Worm (Caenorhabditis elegans) whole organism, L3 larva: ENCODE results near the gene C26D10.6.
A peak's percentile ranks its signal among the peaks of the same experiment; 100 is the strongest.

Experiments
- R02D3.7 ChIP-seq: fragments of 150-350 bp; optimal IDR thresholded peaks from 2 replicates; lab custom pipeline; 2014; ENCODE audit warnings: missing biosample characterization, missing genetic modification characterization
- aly-2 ChIP-seq: fragments of 150-350 bp; optimal IDR thresholded peaks from 2 replicates; lab custom pipeline; 2014; ENCODE audit warnings: missing biosample characterization, missing genetic modification characterization
- ama-1 ChIP-seq: fragments of 150-350 bp; optimal IDR thresholded peaks from 2 replicates; lab custom pipeline; 2018
- ceh-16 ChIP-seq: sonication (generic microtip); optimal IDR thresholded peaks from 2 replicates; lab custom pipeline; 2017; ENCODE audit warnings: missing biosample characterization, missing genetic modification characterization
- ceh-82 ChIP-seq: fragments of 150-350 bp; optimal IDR thresholded peaks from 2 replicates; lab custom pipeline; 2014; ENCODE audit warnings: missing biosample characterization, missing genetic modification characterization
- daf-12 ChIP-seq: fragments of 150-350 bp; optimal IDR thresholded peaks from 2 replicates; lab custom pipeline; 2014; ENCODE audit warnings: missing biosample characterization, missing genetic modification reagents, missing genetic modification characterization
- elt-2 ChIP-seq: sonication (generic microtip); optimal IDR thresholded peaks from 2 replicates; lab custom pipeline; 2016; ENCODE audit warnings: missing genetic modification reagents, mild to moderate bottlenecking, missing genetic modification characterization, missing compliant biosample characterization
- fkh-10 ChIP-seq: sonication (generic microtip); optimal IDR thresholded peaks from 2 replicates; lab custom pipeline; 2017; ENCODE audit warnings: missing biosample characterization, missing genetic modification reagents, missing genetic modification characterization
- fkh-2 ChIP-seq: fragments of 150-350 bp; optimal IDR thresholded peaks from 2 replicates; lab custom pipeline; 2014; ENCODE audit warnings: missing biosample characterization, missing genetic modification reagents, missing genetic modification characterization
- fos-1 ChIP-seq: fragments of 150-350 bp; optimal IDR thresholded peaks from 2 replicates; lab custom pipeline; 2014; ENCODE audit warnings: missing biosample characterization, missing genetic modification characterization
- jun-1 ChIP-seq: fragments of 150-350 bp; optimal IDR thresholded peaks from 2 replicates; lab custom pipeline; 2014; ENCODE audit warnings: missing biosample characterization, missing genetic modification reagents, missing genetic modification characterization
- lin-15B ChIP-seq: fragments of 150-350 bp; optimal IDR thresholded peaks from 2 replicates; lab custom pipeline; 2014; ENCODE audit warnings: missing biosample characterization, missing genetic modification characterization
- lin-39 ChIP-seq: fragments of 150-350 bp; optimal IDR thresholded peaks from 2 replicates; lab custom pipeline; 2018; ENCODE audit warnings: missing biosample characterization, missing genetic modification reagents, missing genetic modification characterization
- mdl-1 ChIP-seq: fragments of 150-350 bp; optimal IDR thresholded peaks from 2 replicates; lab custom pipeline; 2014; ENCODE audit warnings: missing biosample characterization, missing genetic modification characterization
- mml-1 ChIP-seq: fragments of 150-350 bp; sonication (generic microtip); optimal IDR thresholded peaks from 3 replicates; lab custom pipeline; 2014; ENCODE audit warnings: missing biosample characterization, missing genetic modification characterization
- nfya-1 ChIP-seq: sonication (generic microtip); optimal IDR thresholded peaks from 2 replicates; lab custom pipeline; 2017; ENCODE audit warnings: missing genetic modification characterization, mild to moderate bottlenecking, missing compliant biosample characterization, antibody characterized with exemption, moderate library complexity; ENCODE audit not compliant: insufficient read depth
- nhr-11 ChIP-seq: fragments of 150-350 bp; optimal IDR thresholded peaks from 2 replicates; lab custom pipeline; 2014; ENCODE audit warnings: missing biosample characterization, missing genetic modification characterization
- nhr-12 ChIP-seq: fragments of 150-350 bp; optimal IDR thresholded peaks from 2 replicates; lab custom pipeline; 2014; ENCODE audit warnings: missing biosample characterization, missing genetic modification characterization
- nhr-23 ChIP-seq: fragments of 150-350 bp; optimal IDR thresholded peaks from 2 replicates; lab custom pipeline; 2014; ENCODE audit warnings: missing biosample characterization, missing genetic modification reagents, missing genetic modification characterization
- nhr-237 ChIP-seq: fragments of 150-350 bp; optimal IDR thresholded peaks from 2 replicates; lab custom pipeline; 2014; ENCODE audit warnings: missing biosample characterization, missing genetic modification characterization
- nhr-28 ChIP-seq: fragments of 150-350 bp; optimal IDR thresholded peaks from 2 replicates; lab custom pipeline; 2014; ENCODE audit warnings: missing biosample characterization, missing genetic modification characterization
- nhr-43 ChIP-seq: sonication (generic microtip); optimal IDR thresholded peaks from 2 replicates; lab custom pipeline; 2016; ENCODE audit warnings: mild to moderate bottlenecking, missing genetic modification characterization, missing compliant biosample characterization; ENCODE audit not compliant: poor library complexity, severe bottlenecking
- nhr-76 ChIP-seq: fragments of 150-350 bp; sonication (generic microtip); optimal IDR thresholded peaks from 5 replicates; lab custom pipeline; 2014; ENCODE audit warnings: missing biosample characterization, missing genetic modification characterization
- nhr-77 ChIP-seq: fragments of 150-350 bp; optimal IDR thresholded peaks from 2 replicates; lab custom pipeline; 2014; ENCODE audit warnings: missing biosample characterization, missing genetic modification characterization
- pha-4 ChIP-seq: fragments of 150-350 bp; optimal IDR thresholded peaks from 2 replicates; lab custom pipeline; 2014; ENCODE audit warnings: missing biosample characterization, missing genetic modification reagents, missing genetic modification characterization
- pqm-1 ChIP-seq: fragments of 150-350 bp; optimal IDR thresholded peaks from 2 replicates; lab custom pipeline; 2017; ENCODE audit warnings: missing biosample characterization, missing genetic modification characterization, inconsistent platforms
- sea-2 ChIP-seq: fragments of 150-350 bp; sonication (generic microtip); optimal IDR thresholded peaks from 4 replicates; lab custom pipeline; 2014; ENCODE audit warnings: missing biosample characterization, missing genetic modification reagents, missing genetic modification characterization
- skn-1 ChIP-seq: fragments of 150-350 bp; optimal IDR thresholded peaks from 2 replicates; lab custom pipeline; 2014; ENCODE audit warnings: missing biosample characterization, missing genetic modification characterization
- snpc-4 ChIP-seq: fragments of 150-350 bp; optimal IDR thresholded peaks from 2 replicates; lab custom pipeline; 2014; ENCODE audit warnings: missing biosample characterization, missing genetic modification characterization
- tbx-2 ChIP-seq: sonication (generic microtip); optimal IDR thresholded peaks from 2 replicates; lab custom pipeline; 2016; ENCODE audit warnings: mild to moderate bottlenecking, missing genetic modification characterization, missing compliant biosample characterization
- unc-39 ChIP-seq: sonication (generic microtip); optimal IDR thresholded peaks from 4 replicates; lab custom pipeline; 2017; ENCODE audit warnings: missing biosample characterization, missing genetic modification characterization
- unc-62 ChIP-seq: fragments of 150-350 bp; sonication (generic microtip); optimal IDR thresholded peaks from 4 replicates; lab custom pipeline; 2014; ENCODE audit warnings: missing biosample characterization, missing genetic modification reagents, missing genetic modification characterization
- zag-1 ChIP-seq: fragments of 150-350 bp; optimal IDR thresholded peaks from 2 replicates; lab custom pipeline; 2014; ENCODE audit warnings: missing biosample characterization, missing genetic modification characterization
- ztf-11 ChIP-seq: fragments of 150-350 bp; optimal IDR thresholded peaks from 2 replicates; lab custom pipeline; 2014; ENCODE audit warnings: missing biosample characterization, missing genetic modification characterization

The C26D10.6 gene

ce11 chrII:8392215-8392614, 37.7 kb upstream of the C26D10.6 start:
- TF ChIP-seq tbx-2 (tag; lab: Kevin White, UChicago) (no peak), elt-2 (tag; lab: Kevin White, UChicago) (peak; percentile 49), nhr-11 (tag; lab: Kevin White, UChicago) (no peak), pqm-1 (peak; percentile 73)

DNA sequence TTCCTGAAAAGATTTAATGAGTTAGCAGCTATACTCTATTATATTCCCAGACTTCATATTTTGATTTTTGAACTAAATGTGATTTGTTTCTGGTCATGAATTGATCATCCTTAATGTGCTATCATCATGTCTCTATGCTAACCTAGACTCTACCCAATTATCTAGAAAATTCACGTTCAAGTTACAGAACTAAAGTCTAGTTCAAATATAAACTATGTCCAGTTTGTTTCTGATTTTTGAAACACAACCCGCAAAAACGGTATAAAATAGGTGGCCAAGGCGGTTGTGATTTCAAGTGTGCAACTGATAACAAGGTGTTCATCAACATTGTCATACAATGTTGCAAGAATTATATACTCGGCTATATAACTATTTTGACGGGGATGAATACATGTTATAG, 36.3 kb upstream of the C26D10.6 start, which contains the start of gene F49E12.10:
TSS of gene F49E12.10 (plus strand) at position 301 of the 400 bp plus-strand sequence.
- TF ChIP-seq elt-2 (tag; lab: Kevin White, UChicago) (peak; percentile 39), pqm-1 (peak; percentile 41), nhr-76 (tag; lab: Kevin White, UChicago) (no peak), fkh-10 (GFP tag; lab: Kevin White, UChicago) (no peak)

DNA sequence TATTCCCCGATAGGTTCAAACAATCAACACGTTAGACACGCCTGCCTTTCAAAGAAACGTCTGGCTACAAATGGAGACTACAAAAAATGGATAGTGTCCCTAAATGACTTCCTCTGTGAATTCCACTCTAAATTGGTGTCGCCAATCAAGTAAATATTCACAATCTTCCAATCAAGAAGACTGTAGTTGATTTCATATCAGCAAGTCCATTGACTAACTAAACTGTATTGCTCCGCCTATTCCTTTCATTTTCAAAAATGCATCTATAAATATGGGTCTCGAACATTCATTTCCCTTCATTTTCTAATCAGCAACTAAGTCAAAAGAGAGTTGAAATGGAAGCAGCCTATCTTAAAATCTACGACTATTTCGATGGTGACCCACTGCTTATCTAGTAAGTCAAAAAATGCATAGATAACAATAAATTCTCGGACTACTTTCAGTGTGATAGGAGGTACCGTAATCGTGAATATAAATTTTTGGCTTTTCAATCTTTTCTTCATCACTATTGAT, 33.6 kb upstream of the C26D10.6 start, which contains the start of gene drd-1:
TSS of gene drd-1 (plus strand) at position 51 of the 513 bp plus-strand sequence.
- TF ChIP-seq skn-1 (tag; lab: Kevin White, UChicago), result no peak
- peak; percentile 98 for TF ChIP-seq elt-2 (tag; lab: Kevin White, UChicago)
- no peak for TF ChIP-seq R02D3.7 (tag; lab: Kevin White, UChicago)
- no peak for TF ChIP-seq pha-4
- no peak for TF ChIP-seq nhr-237
- peak; percentile 56 for TF ChIP-seq fos-1 (tag; lab: Kevin White, UChicago)
- peak; percentile 27 for TF ChIP-seq jun-1 (tag; lab: Kevin White, UChicago)
- no peak for TF ChIP-seq nhr-43 (tag; lab: Kevin White, UChicago)
- no peak for TF ChIP-seq aly-2 (tag; lab: Kevin White, UChicago)
- no peak for TF ChIP-seq unc-62 (GFP tag; lab: Kevin White, UChicago)
- TF ChIP-seq fkh-2 (tag; lab: Kevin White, UChicago), result no peak
- TF ChIP-seq ceh-16 (tag; lab: Kevin White, UChicago), result no peak
- TF ChIP-seq unc-39 (tag; lab: Kevin White, UChicago), result no peak
- TF ChIP-seq mml-1 (tag; lab: Kevin White, UChicago), result no peak
- TF ChIP-seq pqm-1, result peak; percentile 97
- TF ChIP-seq nhr-77, result no peak
- TF ChIP-seq daf-12, result no peak
- TF ChIP-seq nhr-23 (tag; lab: Kevin White, UChicago), result no peak
- no peak for TF ChIP-seq nhr-28 (tag; lab: Kevin White, UChicago)
- no peak for TF ChIP-seq snpc-4 (tag; lab: Kevin White, UChicago)
- TF ChIP-seq, all 47 proteins: peak for 4

DNA sequence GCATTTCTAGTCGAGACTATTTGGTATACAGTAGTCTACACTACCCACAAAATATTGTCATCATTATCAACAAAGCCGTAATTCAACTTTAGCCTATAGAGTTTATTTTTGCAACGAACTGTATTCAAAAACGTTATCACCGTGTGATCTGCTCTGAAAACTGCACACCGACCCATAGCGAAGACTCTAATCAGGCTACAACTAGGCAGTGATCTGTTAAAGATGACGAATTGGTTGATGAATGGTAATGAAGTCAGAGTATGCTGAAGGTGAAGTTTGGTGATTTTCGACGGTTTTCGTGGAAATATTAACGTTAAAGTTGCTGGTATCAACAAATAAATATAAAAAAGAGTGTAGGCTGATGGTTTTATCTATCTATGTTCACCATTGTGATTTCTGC, 32.4 kb upstream of the C26D10.6 start:
- TF ChIP-seq lin-39 (tag; lab: Kevin White, UChicago) (no peak), unc-39 (tag; lab: Kevin White, UChicago) (no peak), pqm-1 (peak; percentile 89), elt-2 (tag; lab: Kevin White, UChicago) (peak; percentile 83), ztf-11 (tag; lab: Kevin White, UChicago) (no peak), jun-1 (tag; lab: Kevin White, UChicago) (peak; percentile 28), ceh-16 (tag; lab: Kevin White, UChicago) (no peak), ceh-82 (tag; lab: Kevin White, UChicago) (no peak), nfya-1 (tag; lab: Kevin White, UChicago) (no peak), sea-2 (GFP tag; lab: Kevin White, UChicago) (no peak), aly-2 (tag; lab: Kevin White, UChicago) (no peak), fkh-2 (tag; lab: Kevin White, UChicago) (no peak)
- TF ChIP-seq, all 47 proteins: peak for 3

ce11 chrII:8385561-8385960, 31.1 kb upstream of the C26D10.6 start:
- TF ChIP-seq nhr-23 (tag; lab: Kevin White, UChicago), result no peak
- no peak for TF ChIP-seq unc-62 (GFP tag; lab: Kevin White, UChicago)
- TF ChIP-seq pha-4, result no peak
- TF ChIP-seq lin-15B (tag; lab: Kevin White, UChicago), result no peak
- TF ChIP-seq nfya-1 (tag; lab: Kevin White, UChicago), result peak; percentile 77
- TF ChIP-seq elt-2 (tag; lab: Kevin White, UChicago), result peak; percentile 42
- TF ChIP-seq zag-1 (tag; lab: Kevin White, UChicago), result no peak
- no peak for TF ChIP-seq daf-12
- TF ChIP-seq unc-39 (tag; lab: Kevin White, UChicago), result no peak
- TF ChIP-seq aly-2 (tag; lab: Kevin White, UChicago), result no peak
- TF ChIP-seq ama-1, result no peak
- no peak for TF ChIP-seq snpc-4 (tag; lab: Kevin White, UChicago)
- no peak for TF ChIP-seq nhr-12 (tag; lab: Kevin White, UChicago)
- TF ChIP-seq mdl-1, result no peak
